Worm (Caenorhabditis elegans): ENCODE data around the gene unc-45.

ce11 chrIII:482739-483138 is 8.6 kb upstream of the unc-45 start:
- no peak for TF ChIP-seq dao-5 (tag; optimal IDR thresholded peaks at IDR 0.05)
- no peak for TF ChIP-seq W03F9.2 (tag; optimal IDR thresholded peaks at IDR 0.05)
- TF ChIP-seq him-1 (tag; optimal IDR thresholded peaks at IDR 0.05), result no peak

All from whole organism, L4/young adult.